Worm (Caenorhabditis elegans) whole organism, midembryonic: ENCODE data around the gene tni-1.

Experiments used
- T22C8.4 ChIP-seq: fragments of 200-800 bp; sonication (Bioruptor generic); IDR thresholded peaks from 2 replicates; pipeline ENCODE4 v1.3.6; 2022; ENCODE audit warnings: missing genetic modification characterization, missing compliant biosample characterization
- cog-1 ChIP-seq: sonication (generic microtip); optimal IDR thresholded peaks from 2 replicates; lab custom pipeline; 2016; ENCODE audit warnings: missing genetic modification characterization, missing compliant biosample characterization
- flt-1 ChIP-seq: fragments of 200-800 bp; sonication (Bioruptor generic); IDR thresholded peaks from 2 replicates; pipeline ENCODE4 v1.3.6; 2022; ENCODE audit warnings: missing genetic modification characterization, missing compliant biosample characterization
- klf-2 ChIP-seq: fragments of 200-800 bp; sonication (Bioruptor generic); conservative IDR thresholded peaks from 2 replicates; pipeline ENCODE4 v1.3.6; 2022; ENCODE audit warnings: missing genetic modification reagents, missing genetic modification characterization, missing compliant biosample characterization
- med-1 ChIP-seq: sonication (generic microtip); optimal IDR thresholded peaks from 2 replicates; lab custom pipeline; 2017; ENCODE audit warnings: missing genetic modification characterization, mild to moderate bottlenecking, missing compliant biosample characterization, antibody characterized with exemption, missing genetic modification reagents; ENCODE audit not compliant: insufficient read depth
- ref-1 ChIP-seq: fragments of 200-800 bp; sonication (Bioruptor generic); conservative IDR thresholded peaks from 2 replicates; pipeline ENCODE4 v1.3.6; 2022; ENCODE audit warnings: missing genetic modification reagents, missing genetic modification characterization, missing compliant biosample characterization
- tab-1 ChIP-seq: fragments of 200-800 bp; sonication (Bioruptor generic); IDR thresholded peaks from 2 replicates; pipeline ENCODE4 v1.3.6; 2022; ENCODE audit warnings: missing genetic modification characterization, missing compliant biosample characterization
- ztf-23 ChIP-seq: fragments of 200-800 bp; sonication (Bioruptor generic); IDR thresholded peaks from 2 replicates; pipeline ENCODE4 v1.3.6; 2022; ENCODE audit warnings: missing genetic modification reagents, missing genetic modification characterization, missing compliant biosample characterization
- ztf-29 ChIP-seq: fragments of 200-800 bp; sonication (Bioruptor generic); IDR thresholded peaks from 2 replicates; pipeline ENCODE4 v1.3.6; 2022; ENCODE audit warnings: missing genetic modification reagents, missing genetic modification characterization, missing compliant biosample characterization

The tni-1 gene

ce11 chrX:11400467-11401184 is 23.4 kb upstream of the tni-1 start:
- no peak for TF ChIP-seq ztf-23 (GFP tag; lab: Robert Waterston, UW)
- TF ChIP-seq klf-2 (GFP tag; lab: Robert Waterston, UW), result no peak
- no peak for TF ChIP-seq med-1 (GFP tag; lab: Kevin White, UChicago)
- no peak for TF ChIP-seq flt-1
- TF ChIP-seq T22C8.4, result no peak
- no peak for TF ChIP-seq ztf-29 (GFP tag; lab: Robert Waterston, UW)
- TF ChIP-seq tab-1 (GFP tag; lab: Robert Waterston, UW), result no peak
- no peak for TF ChIP-seq ref-1
- no peak for TF ChIP-seq cog-1

DNA sequence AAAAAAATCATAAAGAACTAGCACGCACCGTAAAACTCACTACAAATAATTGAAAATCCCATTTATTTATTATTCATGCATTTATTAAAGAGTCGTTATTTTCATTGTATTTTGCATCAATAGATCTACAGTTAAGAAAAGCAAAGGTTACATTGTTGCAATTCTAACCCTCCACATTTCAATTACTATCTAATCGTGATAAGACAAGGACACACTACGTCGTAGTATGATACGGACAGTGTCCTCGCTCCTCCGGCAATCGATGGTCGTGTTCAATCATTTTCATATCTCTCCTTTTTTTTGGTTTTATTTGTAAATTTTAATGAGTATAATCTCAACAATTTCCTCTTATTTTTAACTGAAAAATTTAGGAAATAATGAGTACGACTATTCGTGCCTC is 15.7 kb upstream of the tni-1 start, which contains the start of gene prx-12:
Gene prx-12 (plus strand): TSS at position 371 of the 400 bp plus-strand sequence.
- TF ChIP-seq klf-2 (GFP tag; lab: Robert Waterston, UW) (no peak), cog-1 (no peak), tab-1 (GFP tag; lab: Robert Waterston, UW) (no peak), T22C8.4 (no peak), ztf-29 (GFP tag; lab: Robert Waterston, UW) (no peak), med-1 (GFP tag; lab: Kevin White, UChicago) (no peak), ref-1 (no peak)

ce11 chrX:11387723-11388330 is 10.6 kb upstream of the tni-1 start:
- TF ChIP-seq ref-1, result no peak
- no peak for TF ChIP-seq ztf-23 (GFP tag; lab: Robert Waterston, UW)
- TF ChIP-seq tab-1 (GFP tag; lab: Robert Waterston, UW), result no peak
- no peak for TF ChIP-seq cog-1
- TF ChIP-seq T22C8.4, result no peak
- TF ChIP-seq flt-1, result no peak
- no peak for TF ChIP-seq med-1 (GFP tag; lab: Kevin White, UChicago)
- TF ChIP-seq klf-2 (GFP tag; lab: Robert Waterston, UW), result no peak
- TF ChIP-seq ztf-29 (GFP tag; lab: Robert Waterston, UW), result no peak

DNA sequence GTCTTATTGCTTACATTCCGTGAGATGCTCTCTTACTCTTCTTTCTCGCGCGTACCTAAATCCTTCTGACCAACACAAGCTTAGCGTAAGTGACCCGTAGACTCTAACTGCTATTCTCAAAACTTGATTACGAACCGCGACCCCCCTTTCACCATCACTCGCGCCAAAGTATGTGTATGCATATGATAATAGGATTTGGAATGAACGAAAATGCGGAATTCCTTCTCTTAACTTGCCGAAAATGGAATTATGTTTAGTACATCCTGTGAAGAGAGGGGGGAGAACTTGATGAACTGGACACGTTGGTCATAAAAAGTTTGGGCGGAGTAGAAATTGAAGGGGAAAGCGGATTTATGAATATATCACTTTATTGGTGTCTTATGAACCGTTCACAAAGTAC is 9.6 kb upstream of the tni-1 start:
- TF ChIP-seq flt-1 (no peak), tab-1 (GFP tag; lab: Robert Waterston, UW) (no peak), ref-1 (no peak), T22C8.4 (no peak), ztf-23 (GFP tag; lab: Robert Waterston, UW) (no peak), med-1 (GFP tag; lab: Kevin White, UChicago) (no peak), cog-1 (no peak), ztf-29 (GFP tag; lab: Robert Waterston, UW) (no peak), klf-2 (GFP tag; lab: Robert Waterston, UW) (no peak)

DNA sequence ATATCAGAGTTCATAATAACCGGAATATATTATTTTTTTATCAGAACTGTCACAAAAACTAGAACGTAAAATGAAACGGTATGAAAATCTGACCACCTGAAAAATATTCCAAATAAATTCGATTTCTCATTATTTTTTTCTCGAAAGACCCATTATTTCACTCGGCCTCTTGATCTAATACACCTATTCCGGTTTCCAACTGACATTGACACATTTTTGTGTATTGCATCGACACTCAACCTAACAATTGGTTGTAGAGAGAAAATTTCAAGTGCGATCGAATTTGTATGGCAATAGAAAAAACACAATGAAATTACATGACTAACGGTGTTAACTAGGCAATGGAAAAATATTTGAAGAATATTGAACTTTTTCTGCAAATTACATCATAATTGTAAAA is 8.6 kb upstream of the tni-1 start:
- TF ChIP-seq T22C8.4 (no peak), flt-1 (no peak), cog-1 (no peak), ztf-23 (GFP tag; lab: Robert Waterston, UW) (no peak), med-1 (GFP tag; lab: Kevin White, UChicago) (no peak), klf-2 (GFP tag; lab: Robert Waterston, UW) (no peak), tab-1 (GFP tag; lab: Robert Waterston, UW) (no peak), ref-1 (no peak), ztf-29 (GFP tag; lab: Robert Waterston, UW) (no peak)

ce11 chrX:11384534-11385441 is 7.5 kb upstream of the tni-1 start, which contains the start of the genes F08B12.11 and prmn-1:
Gene F08B12.11, plus strand, starts transcription at chrX:11385054.
Gene prmn-1, plus strand, starts transcription at chrX:11385084.
- TF ChIP-seq ztf-29 (GFP tag; lab: Robert Waterston, UW), result peak; percentile 46; the same call in 1 of the 2 replicates
- TF ChIP-seq flt-1, result no peak
- no peak for TF ChIP-seq tab-1 (GFP tag; lab: Robert Waterston, UW)
- peak; percentile 50; the same call in 1 of the 2 replicates for TF ChIP-seq ztf-23 (GFP tag; lab: Robert Waterston, UW)

- no peak for TF ChIP-seq ztf-29 (GFP tag; lab: Robert Waterston, UW)
- TF ChIP-seq klf-2 (GFP tag; lab: Robert Waterston, UW), result no peak
- no peak for TF ChIP-seq ref-1
- TF ChIP-seq med-1 (GFP tag; lab: Kevin White, UChicago), result no peak
- TF ChIP-seq tab-1 (GFP tag; lab: Robert Waterston, UW), result no peak
- TF ChIP-seq cog-1, result no peak
- TF ChIP-seq T22C8.4, result no peak
- no peak for TF ChIP-seq flt-1
- no peak for TF ChIP-seq ztf-23 (GFP tag; lab: Robert Waterston, UW)
Observed at ce11 chrX:11383359-11383758, 6.1 kb upstream of the tni-1 start.

- peak; percentile 9 for TF ChIP-seq cog-1
- TF ChIP-seq ref-1, result no peak
- no peak for TF ChIP-seq tab-1 (GFP tag; lab: Robert Waterston, UW)
- no peak for TF ChIP-seq ztf-29 (GFP tag; lab: Robert Waterston, UW)
- no peak for TF ChIP-seq klf-2 (GFP tag; lab: Robert Waterston, UW)
- no peak for TF ChIP-seq med-1 (GFP tag; lab: Kevin White, UChicago)
- TF ChIP-seq T22C8.4, result no peak
Observed at ce11 chrX:11379135-11379781, 2.0 kb upstream of the tni-1 start.
